Worm (Caenorhabditis elegans) whole organism, mixed stage, embryonic: ENCODE measurements around the gene F58E6.8.
A peak's percentile ranks its signal among the peaks of the same experiment; 100 is the strongest.

Source experiments
- bed-3 ChIP-seq: fragments of 200-800 bp; sonication (Bioruptor generic); optimal IDR thresholded peaks from 3 replicates; lab custom pipeline; 2018; ENCODE audit warnings: mild to moderate bottlenecking, missing genetic modification characterization, moderate library complexity, missing compliant biosample characterization
- blmp-1 ChIP-seq: fragments of 150-350 bp; optimal IDR thresholded peaks from 2 replicates; lab custom pipeline; 2014; ENCODE audit warnings: missing biosample characterization, missing genetic modification characterization
- ceh-39 ChIP-seq: fragments of 150-350 bp; optimal IDR thresholded peaks from 2 replicates; lab custom pipeline; 2014; ENCODE audit warnings: missing biosample characterization, missing genetic modification characterization
- ceh-43 ChIP-seq: fragments of 200-800 bp; sonication (Bioruptor generic); optimal IDR thresholded peaks from 2 replicates; lab custom pipeline; 2018; ENCODE audit warnings: mild to moderate bottlenecking, missing genetic modification characterization, moderate library complexity, missing compliant biosample characterization
- ceh-83 ChIP-seq: fragments of 200-800 bp; sonication (Bioruptor generic); optimal IDR thresholded peaks from 2 replicates; lab custom pipeline; 2018; ENCODE audit warnings: mild to moderate bottlenecking, missing genetic modification characterization, missing compliant biosample characterization
- ces-1 ChIP-seq: fragments of 150-350 bp; optimal IDR thresholded peaks from 2 replicates; lab custom pipeline; 2014; ENCODE audit warnings: missing biosample characterization, missing genetic modification reagents, missing genetic modification characterization
- cnd-1 ChIP-seq: fragments of 200-800 bp; sonication (Bioruptor generic); optimal IDR thresholded peaks from 2 replicates; lab custom pipeline; 2018; ENCODE audit warnings: mild to moderate bottlenecking, missing genetic modification characterization, missing compliant biosample characterization
- drap-1 ChIP-seq: fragments of 200-800 bp; sonication (Bioruptor generic); optimal IDR thresholded peaks from 3 replicates; lab custom pipeline; 2018; ENCODE audit warnings: mild to moderate bottlenecking, missing genetic modification characterization, missing compliant biosample characterization
- elt-3 ChIP-seq: fragments of 150-350 bp; optimal IDR thresholded peaks from 2 replicates; lab custom pipeline; 2014; ENCODE audit warnings: missing biosample characterization, missing genetic modification characterization
- flh-1 ChIP-seq: fragments of 200-800 bp; sonication (Bioruptor generic); optimal IDR thresholded peaks from 2 replicates; lab custom pipeline; 2018; ENCODE audit warnings: mild to moderate bottlenecking, missing genetic modification characterization, moderate library complexity, missing compliant biosample characterization
- hlh-1 ChIP-seq: fragments of 150-350 bp; optimal IDR thresholded peaks from 2 replicates; lab custom pipeline; 2014; ENCODE audit warnings: missing biosample characterization, missing genetic modification reagents, missing genetic modification characterization
- lin-13 ChIP-seq: fragments of 150-350 bp; optimal IDR thresholded peaks from 2 replicates; lab custom pipeline; 2014; ENCODE audit warnings: missing biosample characterization, missing genetic modification characterization
- lin-32 ChIP-seq: fragments of 200-800 bp; sonication (Bioruptor generic); optimal IDR thresholded peaks from 2 replicates; lab custom pipeline; 2018; ENCODE audit warnings: mild to moderate bottlenecking, missing genetic modification characterization, missing compliant biosample characterization
- lsy-2 ChIP-seq: fragments of 150-350 bp; optimal IDR thresholded peaks from 2 replicates; lab custom pipeline; 2014; ENCODE audit warnings: missing biosample characterization, missing genetic modification characterization
- mab-5 ChIP-seq: fragments of 150-350 bp; optimal IDR thresholded peaks from 2 replicates; lab custom pipeline; 2014; ENCODE audit warnings: missing biosample characterization, missing genetic modification characterization
- mls-2 ChIP-seq: sonication (generic microtip); optimal IDR thresholded peaks from 2 replicates; lab custom pipeline; 2016; ENCODE audit warnings: mild to moderate bottlenecking, missing genetic modification characterization, moderate library complexity, missing compliant biosample characterization
- nhr-12 ChIP-seq: fragments of 150-350 bp; optimal IDR thresholded peaks from 2 replicates; lab custom pipeline; 2014; ENCODE audit warnings: missing biosample characterization, missing genetic modification characterization
- nhr-2 ChIP-seq: fragments of 150-350 bp; optimal IDR thresholded peaks from 2 replicates; lab custom pipeline; 2014; ENCODE audit warnings: missing biosample characterization, missing genetic modification characterization
- nhr-237 ChIP-seq: fragments of 150-350 bp; optimal IDR thresholded peaks from 2 replicates; lab custom pipeline; 2014; ENCODE audit warnings: missing biosample characterization, missing genetic modification characterization
- nhr-28 ChIP-seq: fragments of 150-350 bp; optimal IDR thresholded peaks from 2 replicates; lab custom pipeline; 2014; ENCODE audit warnings: missing biosample characterization, missing genetic modification characterization
- nhr-76 ChIP-seq: sonication (generic microtip); optimal IDR thresholded peaks from 2 replicates; lab custom pipeline; 2017; ENCODE audit warnings: missing biosample characterization, missing genetic modification characterization
- sem-2 ChIP-seq: fragments of 200-800 bp; sonication (Bioruptor generic); optimal IDR thresholded peaks from 2 replicates; lab custom pipeline; 2018; ENCODE audit warnings: mild to moderate bottlenecking, missing genetic modification characterization, missing compliant biosample characterization
- snpc-4 ChIP-seq: fragments of 150-350 bp; optimal IDR thresholded peaks from 2 replicates; lab custom pipeline; 2014; ENCODE audit warnings: missing biosample characterization, missing genetic modification characterization
- sptf-1 ChIP-seq: sonication (generic microtip); optimal IDR thresholded peaks from 2 replicates; lab custom pipeline; 2017; ENCODE audit warnings: mild to moderate bottlenecking, missing genetic modification characterization, moderate library complexity, missing compliant biosample characterization
- tbx-8 ChIP-seq: fragments of 200-800 bp; sonication (Bioruptor generic); optimal IDR thresholded peaks from 2 replicates; lab custom pipeline; 2018; ENCODE audit warnings: mild to moderate bottlenecking, missing genetic modification characterization, moderate library complexity, missing compliant biosample characterization
- unc-120 ChIP-seq: sonication (generic microtip); optimal IDR thresholded peaks from 2 replicates; lab custom pipeline; 2017; ENCODE audit warnings: missing genetic modification characterization, missing compliant biosample characterization; ENCODE audit not compliant: poor library complexity, severe bottlenecking
- unc-62 ChIP-seq: fragments of 150-350 bp; optimal IDR thresholded peaks from 2 replicates; lab custom pipeline; 2014; ENCODE audit warnings: missing biosample characterization, missing genetic modification reagents, missing genetic modification characterization
- zip-8 ChIP-seq: fragments of 150-350 bp; optimal IDR thresholded peaks from 2 replicates; lab custom pipeline; 2014; ENCODE audit warnings: missing biosample characterization, missing genetic modification characterization
- ztf-11 ChIP-seq: fragments of 150-350 bp; optimal IDR thresholded peaks from 2 replicates; lab custom pipeline; 2014; ENCODE audit warnings: missing biosample characterization, missing genetic modification characterization

Gene F58E6.8

DNA sequence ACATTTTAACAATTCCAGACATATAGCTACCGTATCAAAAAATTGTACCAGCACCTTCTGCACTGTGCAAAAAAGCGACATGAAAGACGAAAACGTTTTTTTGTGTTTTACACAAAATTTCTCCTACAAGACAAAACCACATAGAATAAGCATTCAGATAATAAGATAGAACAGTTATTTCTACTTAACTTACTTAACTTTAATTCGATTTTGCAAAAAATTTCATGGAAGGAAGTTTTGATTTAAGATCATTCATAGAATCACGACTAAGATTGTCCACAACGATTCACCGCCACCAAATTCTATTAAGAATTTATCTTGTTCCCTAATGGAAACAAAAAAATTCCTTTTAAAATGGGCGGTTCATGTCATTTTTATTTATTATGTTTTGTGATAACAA, 8.1 kb upstream of the F58E6.8 start:
- TF ChIP-seq nhr-28 (tag; lab: Kevin White, UChicago) (no peak), ceh-83 (GFP tag; lab: Kevin White, UChicago) (no peak), ces-1 (GFP tag; lab: Kevin White, UChicago) (peak; percentile 94)

DNA sequence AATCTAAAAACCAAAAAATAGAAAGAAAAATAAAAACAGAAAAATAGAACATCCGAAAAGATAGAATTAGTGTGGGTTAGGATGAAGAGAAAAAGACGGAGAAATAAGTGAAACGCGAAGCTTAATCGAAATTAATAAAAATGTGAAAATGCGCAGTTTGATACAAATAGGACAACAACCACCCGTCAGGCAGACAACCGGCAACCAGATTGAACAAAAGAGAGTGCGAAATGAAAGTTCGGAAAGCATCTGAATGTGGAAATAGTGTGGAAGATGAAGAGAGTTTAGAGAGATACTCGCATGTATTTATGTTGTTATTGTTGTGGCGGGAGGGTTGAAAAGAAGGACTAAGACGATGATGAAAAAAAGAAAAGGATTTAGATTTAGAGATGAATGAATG, 2.8 kb upstream of the F58E6.8 start:
- TF ChIP-seq blmp-1 = peak; percentile 74
- no peak for TF ChIP-seq bed-3

DNA sequence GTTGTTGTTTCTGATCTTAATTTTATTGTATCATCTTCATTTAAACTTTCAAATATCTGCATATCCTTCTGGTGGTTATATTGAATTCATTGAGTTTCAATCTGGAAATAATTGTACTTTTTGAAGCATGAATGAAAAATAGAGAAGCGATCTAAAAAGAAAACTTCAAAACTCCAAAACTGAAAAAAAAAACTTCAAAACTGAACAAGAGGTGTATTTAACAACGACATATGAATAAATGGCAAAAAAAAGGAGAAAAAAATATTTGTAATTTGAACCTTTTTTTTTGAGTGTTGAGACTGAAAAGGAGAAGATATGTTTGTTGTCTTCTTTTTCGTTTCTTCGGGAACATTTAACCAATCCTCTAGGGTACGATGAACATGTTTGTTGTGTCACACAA, 2.3 kb upstream of the F58E6.8 start, which contains the start of gene F58E6.11:
Gene F58E6.11 (minus strand): TSS at position 101 of the 400 bp plus-strand sequence.
- TF ChIP-seq lsy-2 (tag; lab: Kevin White, UChicago) = no peak
- TF ChIP-seq nhr-237 (tag; lab: Kevin White, UChicago) = no peak
- no peak for TF ChIP-seq unc-62

DNA sequence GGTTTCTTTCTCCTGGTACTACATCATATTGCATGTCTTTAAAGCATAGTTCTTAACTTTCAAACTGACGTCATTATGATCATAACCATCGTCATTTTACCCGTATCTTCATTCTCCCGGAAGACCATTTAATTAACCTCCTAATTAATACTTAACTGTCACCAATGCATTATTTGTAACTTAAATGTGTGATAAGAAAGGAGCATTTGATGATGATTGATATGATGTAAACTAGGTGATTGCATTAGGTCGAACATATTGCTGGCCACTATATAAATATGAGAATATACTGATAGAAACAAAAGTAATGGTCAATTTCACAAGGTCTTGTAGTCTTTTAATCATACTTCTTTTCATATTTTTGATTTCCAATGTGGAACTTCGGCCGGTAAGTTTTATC, 617 bp upstream of the F58E6.8 start, which contains the start of gene hrg-3:
Gene hrg-3 (plus strand): TSS at position 227 of the 400 bp plus-strand sequence.
- no peak for TF ChIP-seq ceh-39 (tag; lab: Kevin White, UChicago)
- TF ChIP-seq elt-3 (tag; lab: Kevin White, UChicago) = no peak
- no peak for TF ChIP-seq lin-13 (tag; lab: Kevin White, UChicago)

DNA sequence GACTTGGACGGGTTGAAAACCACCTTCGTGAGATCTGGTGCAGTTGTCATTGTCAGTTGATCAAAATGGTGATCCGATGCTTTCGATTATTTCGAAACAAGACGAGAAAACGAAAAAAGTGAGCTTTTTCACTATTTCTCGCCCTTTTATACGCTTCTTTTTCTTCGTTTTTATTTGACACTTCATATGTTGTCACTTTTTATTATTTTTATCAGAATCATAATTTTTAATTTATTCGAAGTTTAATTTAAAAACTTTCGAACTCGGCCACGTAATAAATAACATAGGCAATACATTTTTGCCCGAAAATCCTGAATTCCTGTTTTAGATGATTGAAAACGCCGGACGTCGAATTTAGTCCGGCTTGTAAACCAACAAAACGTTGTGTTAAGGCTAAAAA, 1.2 kb downstream of the F58E6.8 start, which contains the start of gene F58E6.5:
Gene F58E6.5 (minus strand): TSS at position 101 of the 400 bp plus-strand sequence.
- TF ChIP-seq bed-3 (no peak), ceh-39 (tag; lab: Kevin White, UChicago) (no peak), lin-32 (GFP tag; lab: Kevin White, UChicago) (no peak), zip-8 (tag; lab: Kevin White, UChicago) (no peak), sem-2 (GFP tag; lab: Kevin White, UChicago) (no peak), nhr-76 (tag; lab: Kevin White, UChicago) (no peak), blmp-1 (no peak), tbx-8 (no peak), nhr-2 (tag; lab: Kevin White, UChicago) (no peak), flh-1 (GFP tag; lab: Kevin White, UChicago) (no peak), hlh-1 (tag; lab: Kevin White, UChicago) (no peak), mab-5 (no peak)

DNA sequence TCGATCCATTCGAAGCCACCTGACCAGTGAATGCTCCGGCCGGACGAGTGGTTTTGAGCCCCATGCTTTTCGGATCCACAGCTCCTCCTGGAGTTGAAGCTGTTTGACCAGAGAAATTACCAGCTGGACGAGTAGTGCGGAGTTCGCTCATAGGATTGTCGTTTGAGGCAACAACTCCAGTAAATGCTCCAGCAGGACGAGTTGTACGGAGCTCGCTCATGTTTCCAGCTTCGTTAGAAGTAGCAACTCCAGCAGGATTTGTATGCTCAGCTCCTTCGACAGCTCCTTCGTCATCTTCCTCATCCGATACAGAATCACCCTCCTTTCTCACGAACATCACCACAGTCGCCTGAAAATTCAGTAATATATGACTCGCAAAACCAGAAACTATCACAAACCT, 2.1 kb downstream of the F58E6.8 start:
- no peak for TF ChIP-seq nhr-28 (tag; lab: Kevin White, UChicago)
- TF ChIP-seq sem-2 (GFP tag; lab: Kevin White, UChicago) = no peak
- no peak for TF ChIP-seq drap-1
- no peak for TF ChIP-seq lsy-2 (tag; lab: Kevin White, UChicago)

DNA sequence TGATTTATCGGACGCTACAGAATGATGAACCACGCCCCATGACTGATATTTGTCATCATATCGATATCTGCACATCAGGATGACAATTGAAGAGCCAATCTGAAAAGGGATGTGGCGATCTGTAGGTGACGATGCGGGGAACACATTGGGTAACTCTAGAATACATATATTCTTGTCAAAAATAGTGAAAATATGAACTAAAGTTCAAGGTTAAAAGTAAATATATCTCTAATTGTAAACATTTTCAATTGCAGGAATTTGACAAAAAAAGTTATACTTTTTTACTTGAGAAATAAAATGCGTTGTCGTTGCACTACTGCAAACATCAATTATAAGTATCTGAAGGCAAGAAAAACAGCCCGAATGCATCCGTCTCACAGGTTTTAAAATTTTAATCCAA, 2.7 kb downstream of the F58E6.8 start, which contains the start of gene F58E6.6:
Gene F58E6.6 (minus strand): TSS at position 101 of the 400 bp plus-strand sequence.
- no peak for TF ChIP-seq ceh-83 (GFP tag; lab: Kevin White, UChicago)
- no peak for TF ChIP-seq ceh-39 (tag; lab: Kevin White, UChicago)
- no peak for TF ChIP-seq unc-62
- no peak for TF ChIP-seq unc-120 (tag; lab: Kevin White, UChicago)
- TF ChIP-seq elt-3 (tag; lab: Kevin White, UChicago) = no peak
- no peak for TF ChIP-seq snpc-4 (tag; lab: Kevin White, UChicago)
- TF ChIP-seq lin-32 (GFP tag; lab: Kevin White, UChicago) = no peak
- TF ChIP-seq nhr-12 (tag; lab: Kevin White, UChicago) = no peak
- TF ChIP-seq flh-1 (GFP tag; lab: Kevin White, UChicago) = no peak
- no peak for TF ChIP-seq ceh-43 (GFP tag; lab: Kevin White, UChicago)
- TF ChIP-seq nhr-237 (tag; lab: Kevin White, UChicago) = no peak
- TF ChIP-seq mls-2 (tag; lab: Kevin White, UChicago) = no peak
- no peak for TF ChIP-seq ztf-11 (tag; lab: Kevin White, UChicago)
- TF ChIP-seq cnd-1 = no peak
- no peak for TF ChIP-seq sptf-1 (tag; lab: Kevin White, UChicago)
- TF ChIP-seq zip-8 (tag; lab: Kevin White, UChicago) = no peak
- TF ChIP-seq ces-1 (GFP tag; lab: Kevin White, UChicago) = no peak
